Worm (Caenorhabditis elegans) whole organism, L4/young adult: ENCODE measurements around the gene F55G11.10.

Experiments used
- W03F9.2 ChIP-seq: fragments of 150-350 bp; optimal IDR thresholded peaks from 2 replicates; lab custom pipeline; 2014; ENCODE audit warnings: missing biosample characterization, missing genetic modification characterization
- dao-5 ChIP-seq: sonication (generic microtip); optimal IDR thresholded peaks from 2 replicates; lab custom pipeline; 2016; ENCODE audit warnings: missing genotype, missing genetic modification characterization, moderate library complexity, missing compliant biosample characterization
- him-1 ChIP-seq: sonication (generic microtip); optimal IDR thresholded peaks from 2 replicates; lab custom pipeline; 2016; ENCODE audit warnings: missing genotype, missing genetic modification reagents, missing genetic modification characterization, missing compliant biosample characterization

Gene F55G11.10

ce11 chrIV:12997560-12997959, 49.0 kb downstream of the F55G11.10 start:
- TF ChIP-seq him-1 (tag; lab: Kevin White, UChicago) (no peak), dao-5 (tag; lab: Kevin White, UChicago) (no peak), W03F9.2 (no peak)

ce11 chrIV:12999087-12999486, 50.5 kb downstream of the F55G11.10 start:
- TF ChIP-seq him-1 (tag; lab: Kevin White, UChicago) (no peak), dao-5 (tag; lab: Kevin White, UChicago) (no peak), W03F9.2 (no peak)
